Fruit fly (Drosophila melanogaster) whole organism, embryonic: Measurements from ENCODE around the gene bma.

Experiments used
- BtbVII ChIP-seq: fragments of 200-800 bp; sonication (Bioruptor generic); optimal IDR thresholded peaks from 3 replicates; lab custom pipeline; 2017; ENCODE audit warnings: missing biosample characterization, mild to moderate bottlenecking, missing genetic modification characterization
- CG12391 ChIP-seq: fragments of 200-800 bp; sonication (Bioruptor generic); optimal IDR thresholded peaks from 3 replicates; lab custom pipeline; 2018; ENCODE audit warnings: missing biosample characterization, mild to moderate bottlenecking, missing genetic modification characterization, moderate library complexity
- CG13624 ChIP-seq: fragments of 200-800 bp; sonication (Bioruptor generic); optimal IDR thresholded peaks from 2 replicates; lab custom pipeline; 2016; ENCODE audit warnings: missing biosample characterization, missing genetic modification characterization
- CG1603 ChIP-seq: fragments of 200-800 bp; sonication (Bioruptor generic); optimal IDR thresholded peaks from 2 replicates; lab custom pipeline; 2019; ENCODE audit warnings: missing biosample characterization, mild to moderate bottlenecking, missing genetic modification characterization, moderate library complexity
- CG1792 ChIP-seq: fragments of 200-800 bp; sonication (Bioruptor generic); optimal IDR thresholded peaks from 2 replicates; lab custom pipeline; 2016; ENCODE audit warnings: missing biosample characterization, missing genetic modification characterization
- CG30403 ChIP-seq: fragments of 200-800 bp; sonication (Bioruptor generic); optimal IDR thresholded peaks from 3 replicates; lab custom pipeline; 2016; ENCODE audit warnings: missing biosample characterization, missing genetic modification characterization
- CG31388 ChIP-seq: fragments of 200-800 bp; sonication (Bioruptor generic); optimal IDR thresholded peaks from 2 replicates; lab custom pipeline; 2016; ENCODE audit warnings: missing biosample characterization, missing genetic modification characterization
- CG3163 ChIP-seq: fragments of 200-800 bp; sonication (Bioruptor generic); optimal IDR thresholded peaks from 3 replicates; lab custom pipeline; 2016; ENCODE audit warnings: missing biosample characterization, missing genetic modification characterization
- CG4730 ChIP-seq: fragments of 200-800 bp; sonication (Bioruptor generic); IDR thresholded peaks from 2 replicates; pipeline ENCODE4 v1.3.6; 2022; ENCODE audit warnings: missing biosample characterization, missing genetic modification characterization
- CG6813 ChIP-seq: fragments of 200-800 bp; sonication (Bioruptor generic); optimal IDR thresholded peaks from 2 replicates; lab custom pipeline; 2017; ENCODE audit warnings: missing biosample characterization, missing genetic modification characterization, mild to moderate bottlenecking, moderate library complexity, missing genetic modification reagents
- CG7271 ChIP-seq: fragments of 200-800 bp; sonication (Bioruptor generic); optimal IDR thresholded peaks from 2 replicates; lab custom pipeline; 2018; ENCODE audit warnings: missing biosample characterization, mild to moderate bottlenecking, missing genetic modification characterization, moderate library complexity
- CG7357 ChIP-seq: fragments of 200-800 bp; sonication (Bioruptor generic); IDR thresholded peaks from 3 replicates; pipeline ENCODE4 v1.3.6; 2022; ENCODE audit warnings: missing biosample characterization, missing genetic modification characterization
- CG7963 ChIP-seq: fragments of 200-800 bp; sonication (Bioruptor generic); IDR thresholded peaks from 3 replicates; pipeline ENCODE4 v1.3.6; 2022; ENCODE audit warnings: missing biosample characterization, missing genetic modification characterization; ENCODE audit not compliant: partially characterized antibody
- CG8478 ChIP-seq: fragments of >200 bp; optimal IDR thresholded peaks from 2 replicates; lab custom pipeline; 2018
- Chrac-16 ChIP-seq: fragments of 200-800 bp; sonication (Bioruptor generic); optimal IDR thresholded peaks from 3 replicates; lab custom pipeline; 2016; ENCODE audit warnings: missing biosample characterization, missing genetic modification characterization
- Ets97D ChIP-seq: fragments of 200-800 bp; sonication (Bioruptor generic); optimal IDR thresholded peaks from 3 replicates; lab custom pipeline; 2016; ENCODE audit warnings: missing biosample characterization, missing genetic modification characterization
- HLH3B ChIP-seq: fragments of 200-800 bp; sonication (Bioruptor generic); IDR thresholded peaks from 2 replicates; pipeline ENCODE4 v1.3.6; 2022; ENCODE audit warnings: missing biosample characterization, missing genetic modification characterization
- Hey ChIP-seq: fragments of 200-800 bp; sonication (Bioruptor generic); optimal IDR thresholded peaks from 3 replicates; lab custom pipeline; 2018; ENCODE audit warnings: missing biosample characterization, mild to moderate bottlenecking, missing genetic modification characterization
- Jarid2 ChIP-seq: fragments of 200-800 bp; sonication (Bioruptor generic); optimal IDR thresholded peaks from 3 replicates; lab custom pipeline; 2017; ENCODE audit warnings: mild to moderate bottlenecking, missing biosample characterization, missing genetic modification reagents, missing genetic modification characterization
- Lim3 ChIP-seq: fragments of 200-800 bp; sonication (Bioruptor generic); IDR thresholded peaks from 2 replicates; pipeline ENCODE4 v1.3.6; 2022; ENCODE audit warnings: missing biosample characterization, missing genetic modification characterization
- MBD-R2 ChIP-seq: fragments of 200-800 bp; sonication (Bioruptor generic); IDR thresholded peaks from 2 replicates; pipeline ENCODE4 v1.3.6; 2022; ENCODE audit warnings: missing biosample characterization, missing genetic modification characterization
- Mad ChIP-seq: fragments of 200-800 bp; sonication (Bioruptor generic); optimal IDR thresholded peaks from 2 replicates; lab custom pipeline; 2016; ENCODE audit warnings: missing biosample characterization, missing genetic modification characterization
- NK7.1 ChIP-seq: fragments of 200-800 bp; sonication (Bioruptor generic); optimal IDR thresholded peaks from 3 replicates; lab custom pipeline; 2016; ENCODE audit warnings: missing biosample characterization, missing genetic modification characterization
- Side ChIP-seq: fragments of 200-800 bp; sonication (Bioruptor generic); optimal IDR thresholded peaks from 2 replicates; lab custom pipeline; 2016; ENCODE audit warnings: missing biosample characterization, missing genetic modification characterization
- Six4 ChIP-seq: fragments of 200-800 bp; sonication (Bioruptor generic); optimal IDR thresholded peaks from 2 replicates; lab custom pipeline; 2016; ENCODE audit warnings: missing biosample characterization, missing genetic modification characterization
- Ssrp ChIP-seq: fragments of 200-800 bp; sonication (Bioruptor generic); optimal IDR thresholded peaks from 2 replicates; lab custom pipeline; 2018; ENCODE audit warnings: missing biosample characterization, mild to moderate bottlenecking, missing genetic modification characterization, moderate library complexity
- ato ChIP-seq: fragments of 200-800 bp; sonication (Bioruptor generic); IDR thresholded peaks from 2 replicates; pipeline ENCODE4 v1.3.6; 2022; ENCODE audit warnings: missing biosample characterization, missing genetic modification characterization; ENCODE audit not compliant: partially characterized antibody
- cg ChIP-seq: fragments of 200-800 bp; sonication (Bioruptor generic); optimal IDR thresholded peaks from 3 replicates; lab custom pipeline; 2019; ENCODE audit warnings: missing biosample characterization, mild to moderate bottlenecking, missing genetic modification characterization, moderate library complexity
- chinmo ChIP-seq: fragments of 200-800 bp; sonication (Bioruptor generic); IDR thresholded peaks from 4 replicates; pipeline ENCODE4 v1.3.6; 2022; ENCODE audit warnings: missing biosample characterization, missing genetic modification characterization; ENCODE audit not compliant: partially characterized antibody
- cwo ChIP-seq: fragments of 200-800 bp; sonication (Bioruptor generic); optimal IDR thresholded peaks from 3 replicates; lab custom pipeline; 2017; ENCODE audit warnings: missing biosample characterization, missing genetic modification characterization, mild to moderate bottlenecking, moderate library complexity, missing genetic modification reagents
- eve ChIP-seq, 2 experiments: fragments of >200 bp; optimal IDR thresholded peaks; 2 replicates each; lab custom pipeline; 2017; ENCODE audit warnings: missing biosample characterization in 2 of 2, missing genetic modification characterization in 2 of 2
- gem ChIP-seq: fragments of 200-800 bp; sonication (Bioruptor generic); optimal IDR thresholded peaks from 2 replicates; lab custom pipeline; 2019; ENCODE audit warnings: missing biosample characterization, mild to moderate bottlenecking, missing genetic modification characterization, moderate library complexity
- kay ChIP-seq: fragments of 200-800 bp; sonication (Bioruptor generic); optimal IDR thresholded peaks from 2 replicates; lab custom pipeline; 2016; ENCODE audit warnings: missing biosample characterization, missing genetic modification characterization
- mirr ChIP-seq: fragments of 200-800 bp; sonication (Bioruptor generic); optimal IDR thresholded peaks from 3 replicates; lab custom pipeline; 2018; ENCODE audit warnings: missing biosample characterization, mild to moderate bottlenecking, missing genetic modification characterization
- nom ChIP-seq: fragments of 200-800 bp; sonication (Bioruptor generic); optimal IDR thresholded peaks from 2 replicates; lab custom pipeline; 2017; ENCODE audit warnings: missing biosample characterization, missing genetic modification characterization, mild to moderate bottlenecking, moderate library complexity, missing genetic modification reagents
- ranshi ChIP-seq: fragments of 200-800 bp; sonication (Bioruptor generic); IDR thresholded peaks from 2 replicates; pipeline ENCODE4 v1.3.6; 2022; ENCODE audit warnings: missing biosample characterization, missing genetic modification characterization
- shn ChIP-seq: fragments of 200-800 bp; sonication (Bioruptor generic); optimal IDR thresholded peaks from 3 replicates; lab custom pipeline; 2016; ENCODE audit warnings: missing biosample characterization, missing genetic modification characterization
- slbo ChIP-seq: fragments of 200-800 bp; sonication (Bioruptor generic); IDR thresholded peaks from 2 replicates; pipeline ENCODE4 v1.3.6; 2022; ENCODE audit warnings: missing biosample characterization, missing genetic modification characterization
- tna ChIP-seq: fragments of 200-800 bp; sonication (Bioruptor generic); IDR thresholded peaks from 2 replicates; pipeline ENCODE4 v1.3.6; 2022; ENCODE audit warnings: missing biosample characterization, missing genetic modification characterization; ENCODE audit not compliant: partially characterized antibody
- vvl ChIP-seq: fragments of 200-800 bp; sonication (Bioruptor generic); IDR thresholded peaks from 2 replicates; pipeline ENCODE4 v1.3.6; 2022; ENCODE audit warnings: missing biosample characterization, missing genetic modification characterization

bma gene

dm6 chr3L:9859624-9860023, 48.3 kb upstream of the bma start, which contains the start of gene CG10809 (continued):
- TF ChIP-seq CG31388 (GFP tag; lab: Kevin White, UChicago) (no peak), Lim3 (no peak), CG13624 (GFP tag; lab: Kevin White, UChicago) (no peak), mirr (GFP tag; lab: Kevin White, UChicago) (no peak), cwo (GFP tag; lab: Kevin White, UChicago) (no peak), Side (no peak), Mad (GFP tag; lab: Kevin White, UChicago) (no peak), CG7271 (tag; lab: Kevin White, UChicago) (peak; percentile 10), CG7963 (GFP tag; lab: Robert Waterston, UW) (peak; percentile 89), CG4730 (GFP tag; lab: Robert Waterston, UW) (no peak), CG12391 (tag; lab: Kevin White, UChicago) (peak; percentile 67), Six4 (GFP tag; lab: Kevin White, UChicago) (peak; percentile 28), CG1792 (peak; percentile 20), BtbVII (GFP tag; lab: Kevin White, UChicago) (no peak), chinmo (GFP tag; lab: Robert Waterston, UW) (peak; percentile 83; the same call in 2 of the 4 replicates), CG1603 (peak; percentile 68), Hey (tag; lab: Kevin White, UChicago) (no peak), CG30403 (GFP tag; lab: Kevin White, UChicago) (peak; percentile 35), Ets97D (GFP tag; lab: Kevin White, UChicago) (peak; percentile 55), CG6813 (GFP tag; lab: Kevin White, UChicago) (no peak), NK7.1 (GFP tag; lab: Kevin White, UChicago) (no peak), Jarid2 (no peak), HLH3B (no peak), CG7357 (GFP tag; lab: Robert Waterston, UW) (no peak), tna (GFP tag; lab: Robert Waterston, UW) (peak; percentile 89), shn (GFP tag; lab: Kevin White, UChicago) (no peak), Chrac-16 (GFP tag; lab: Kevin White, UChicago) (peak; percentile 21), MBD-R2 (peak; percentile 76), slbo (peak; percentile 52; the same call in 1 of the 2 replicates), Ssrp (no peak), CG8478 (no peak), ranshi (GFP tag; lab: Robert Waterston, UW) (no peak), vvl (GFP tag; lab: Robert Waterston, UW) (no peak), gem (tag; lab: Kevin White, UChicago) (no peak), kay (GFP tag; lab: Kevin White, UChicago) (no peak), eve (GFP tag; optimal IDR thresholded peaks at IDR 0.05; lab: Kevin White, UChicago) (no peak), ato (GFP tag; lab: Robert Waterston, UW) (peak; percentile 77)

dm6 chr3L:9863656-9864055, 44.3 kb upstream of the bma start:
- TF ChIP-seq HLH3B = no peak
- no peak for TF ChIP-seq cg (GFP tag; lab: Kevin White, UChicago)
- TF ChIP-seq CG3163 (GFP tag; lab: Kevin White, UChicago) = no peak
- TF ChIP-seq nom (GFP tag; lab: Kevin White, UChicago) = peak; percentile 76
